Fruit fly (Drosophila melanogaster): ENCODE data around the gene Plzf.

Plzf gene

dm6 chr2L:12087442-12087841 is 38.7 kb upstream of the Plzf start:
- TF ChIP-seq CG15710 (tag; optimal IDR thresholded peaks at IDR 0.05) = no peak

dm6 chr2L:12085619-12086171 is 37.0 kb upstream of the Plzf start, which contains the start of gene prd:
TSS of gene prd (minus strand) at chr2L:12085827.
- TF ChIP-seq CG13204 (GFP tag; optimal IDR thresholded peaks at IDR 0.05) (no peak), CG17806 (tag; optimal IDR thresholded peaks at IDR 0.05) (no peak)

dm6 chr2L:12085010-12085409 is 36.3 kb upstream of the Plzf start:
- TF ChIP-seq Pif1A (GFP tag; optimal IDR thresholded peaks at IDR 0.05) = no peak

- TF ChIP-seq CG4496 (GFP tag; IDR thresholded peaks at IDR 0.05) (no peak), D1 (tag; optimal IDR thresholded peaks at IDR 0.05) (no peak), EcR (GFP tag; optimal IDR thresholded peaks at IDR 0.05) (no peak), CG34367 (tag; optimal IDR thresholded peaks at IDR 0.05) (no peak), CG8301 (tag; optimal IDR thresholded peaks at IDR 0.05) (no peak), fd96Ca (GFP tag; IDR thresholded peaks at IDR 0.05) (no peak), CG13204 (GFP tag; optimal IDR thresholded peaks at IDR 0.05) (no peak), Pif1B (GFP tag; optimal IDR thresholded peaks at IDR 0.05) (no peak)
Measured at dm6 chr2L:12081118-12081665, 32.5 kb upstream of the Plzf start.

dm6 chr2L:12079827-12080381 is 31.2 kb upstream of the Plzf start:
- TF ChIP-seq CG13204 (GFP tag; optimal IDR thresholded peaks at IDR 0.05) (no peak), CG10348 (GFP tag; IDR thresholded peaks at IDR 0.05) (no peak), Ets98B (GFP tag; IDR thresholded peaks at IDR 0.05) (no peak), D1 (tag; optimal IDR thresholded peaks at IDR 0.05) (no peak), CG9948 (tag; optimal IDR thresholded peaks at IDR 0.05) (no peak)

dm6 chr2L:12078695-12079094 is 30.0 kb upstream of the Plzf start:
- TF ChIP-seq fd96Ca (GFP tag; IDR thresholded peaks at IDR 0.05) (no peak), CG15710 (tag; optimal IDR thresholded peaks at IDR 0.05) (no peak), Ets98B (GFP tag; IDR thresholded peaks at IDR 0.05) (no peak), CG9948 (tag; optimal IDR thresholded peaks at IDR 0.05) (no peak), CG17806 (tag; optimal IDR thresholded peaks at IDR 0.05) (no peak), EcR (GFP tag; optimal IDR thresholded peaks at IDR 0.05) (no peak), Snoo (tag; optimal IDR thresholded peaks at IDR 0.05) (no peak), CG10348 (GFP tag; IDR thresholded peaks at IDR 0.05) (no peak), gl (tag; optimal IDR thresholded peaks at IDR 0.05) (no peak), CG8159 (tag; optimal IDR thresholded peaks at IDR 0.05) (no peak), Pif1B (GFP tag; optimal IDR thresholded peaks at IDR 0.05) (no peak), D1 (tag; optimal IDR thresholded peaks at IDR 0.05) (no peak), CG8301 (tag; optimal IDR thresholded peaks at IDR 0.05) (no peak), Pif1A (GFP tag; optimal IDR thresholded peaks at IDR 0.05) (no peak), CG32121 (GFP tag; IDR thresholded peaks at IDR 0.05) (no peak), CG14655 (GFP tag; optimal IDR thresholded peaks at IDR 0.05) (no peak), CG4496 (GFP tag; IDR thresholded peaks at IDR 0.05) (no peak), CG34367 (tag; optimal IDR thresholded peaks at IDR 0.05) (no peak)

- TF ChIP-seq CG12605 (GFP tag; IDR thresholded peaks at IDR 0.05) (no peak), D1 (tag; optimal IDR thresholded peaks at IDR 0.05) (no peak), EcR (GFP tag; optimal IDR thresholded peaks at IDR 0.05) (no peak), CG9948 (tag; optimal IDR thresholded peaks at IDR 0.05) (no peak), CG14655 (GFP tag; optimal IDR thresholded peaks at IDR 0.05) (no peak), Pif1B (GFP tag; optimal IDR thresholded peaks at IDR 0.05) (no peak), CG10348 (GFP tag; IDR thresholded peaks at IDR 0.05) (no peak), CG32121 (GFP tag; IDR thresholded peaks at IDR 0.05) (no peak), Pif1A (GFP tag; optimal IDR thresholded peaks at IDR 0.05) (no peak), CG8301 (tag; optimal IDR thresholded peaks at IDR 0.05) (no peak)
Measured at dm6 chr2L:12078123-12078658, 29.5 kb upstream of the Plzf start.

dm6 chr2L:12075850-12076249 is 27.1 kb upstream of the Plzf start, which contains the start of gene CG14947:
TSS of gene CG14947 (plus strand) at chr2L:12076100.
- TF ChIP-seq CG8159 (tag; optimal IDR thresholded peaks at IDR 0.05) (peak; percentile 25), CG12605 (GFP tag; IDR thresholded peaks at IDR 0.05) (no peak), CG9948 (tag; optimal IDR thresholded peaks at IDR 0.05) (no peak), Ets98B (GFP tag; IDR thresholded peaks at IDR 0.05) (no peak), CG17806 (tag; optimal IDR thresholded peaks at IDR 0.05) (no peak), CG15710 (tag; optimal IDR thresholded peaks at IDR 0.05) (no peak), CG10348 (GFP tag; IDR thresholded peaks at IDR 0.05) (no peak), rn (GFP tag; IDR thresholded peaks at IDR 0.05) (no peak), CG4496 (GFP tag; IDR thresholded peaks at IDR 0.05) (peak; percentile 57; the same call in 1 of the 3 replicates), CG14655 (GFP tag; optimal IDR thresholded peaks at IDR 0.05) (no peak), CG8301 (tag; optimal IDR thresholded peaks at IDR 0.05) (no peak), fd96Ca (GFP tag; IDR thresholded peaks at IDR 0.05) (no peak), gl (tag; optimal IDR thresholded peaks at IDR 0.05) (no peak), D1 (tag; optimal IDR thresholded peaks at IDR 0.05) (no peak), EcR (GFP tag; optimal IDR thresholded peaks at IDR 0.05) (no peak), CG13204 (GFP tag; optimal IDR thresholded peaks at IDR 0.05) (no peak), Pif1B (GFP tag; optimal IDR thresholded peaks at IDR 0.05) (no peak), CG34367 (tag; optimal IDR thresholded peaks at IDR 0.05) (no peak), Pif1A (GFP tag; optimal IDR thresholded peaks at IDR 0.05) (peak; percentile 50), CG32121 (GFP tag; IDR thresholded peaks at IDR 0.05) (peak; percentile 27; the same call in 1 of the 2 replicates), Snoo (tag; optimal IDR thresholded peaks at IDR 0.05) (peak; percentile 29)

Measured in whole organism, pupa.